Worm (Caenorhabditis elegans) whole organism, L4/young adult: ENCODE measurements around the gene F58E6.5.

Experiments
- W03F9.2 ChIP-seq: fragments of 150-350 bp; optimal IDR thresholded peaks from 2 replicates; lab custom pipeline; 2014; ENCODE audit warnings: missing biosample characterization, missing genetic modification characterization
- dao-5 ChIP-seq: sonication (generic microtip); optimal IDR thresholded peaks from 2 replicates; lab custom pipeline; 2016; ENCODE audit warnings: missing genotype, missing genetic modification characterization, moderate library complexity, missing compliant biosample characterization
- him-1 ChIP-seq: sonication (generic microtip); optimal IDR thresholded peaks from 2 replicates; lab custom pipeline; 2016; ENCODE audit warnings: missing genotype, missing genetic modification reagents, missing genetic modification characterization, missing compliant biosample characterization

- TF ChIP-seq W03F9.2 (tag; lab: Kevin White, UChicago) (no peak), dao-5 (tag; lab: Kevin White, UChicago) (no peak), him-1 (tag; lab: Kevin White, UChicago) (no peak)
Observed at ce11 chrV:9731852-9732251, 22.5 kb downstream of the F58E6.5 start.
